Worm (Caenorhabditis elegans): Measurements from ENCODE around the gene ZK686.2.

Gene ZK686.2

ce11 chrIII:7795311-7795710, 29.5 kb upstream of the ZK686.2 start, which contains the start of gene cyk-7:
cyk-7 (minus strand) TSS chrIII:7795409.
- TF ChIP-seq ceh-13 (GFP tag; optimal IDR thresholded peaks at IDR 0.05) (no peak), hmg-4 (GFP tag; optimal IDR thresholded peaks at IDR 0.05) (no peak), ets-7 (tag; optimal IDR thresholded peaks at IDR 0.05) (no peak), ama-1 (optimal IDR thresholded peaks at IDR 0.05) (no peak), B0310.2 (tag; optimal IDR thresholded peaks at IDR 0.05) (no peak), flt-1 (GFP tag; IDR thresholded peaks at IDR 0.05) (no peak), hmbx-1 (tag; optimal IDR thresholded peaks at IDR 0.05) (no peak), sea-1 (GFP tag; conservative IDR thresholded peaks at IDR 0.05) (no peak), tbx-37 (GFP tag; conservative IDR thresholded peaks at IDR 0.05) (no peak), ceh-36 (tag; optimal IDR thresholded peaks at IDR 0.05) (no peak), tbx-11 (GFP tag; IDR thresholded peaks at IDR 0.05) (no peak), aly-1 (tag; optimal IDR thresholded peaks at IDR 0.05) (no peak), pes-1 (GFP tag; IDR thresholded peaks at IDR 0.05) (no peak), tra-4 (tag; optimal IDR thresholded peaks at IDR 0.05) (no peak), F13C5.2 (tag; optimal IDR thresholded peaks at IDR 0.05) (no peak), scrt-1 (GFP tag; IDR thresholded peaks at IDR 0.05) (no peak)

ce11 chrIII:7792970-7793369, 27.1 kb upstream of the ZK686.2 start:
- no peak for TF ChIP-seq hmg-4 (GFP tag; optimal IDR thresholded peaks at IDR 0.05)
- no peak for TF ChIP-seq flt-1 (GFP tag; IDR thresholded peaks at IDR 0.05)
- no peak for TF ChIP-seq tbx-11 (GFP tag; IDR thresholded peaks at IDR 0.05)
- TF ChIP-seq tra-4 (tag; optimal IDR thresholded peaks at IDR 0.05) = no peak
- TF ChIP-seq ama-1 (optimal IDR thresholded peaks at IDR 0.05) = no peak
- TF ChIP-seq F13C5.2 (tag; optimal IDR thresholded peaks at IDR 0.05) = no peak
- no peak for TF ChIP-seq ceh-13 (GFP tag; optimal IDR thresholded peaks at IDR 0.05)
- no peak for TF ChIP-seq B0310.2 (tag; optimal IDR thresholded peaks at IDR 0.05)
- TF ChIP-seq ets-7 (tag; optimal IDR thresholded peaks at IDR 0.05) = no peak
- no peak for TF ChIP-seq scrt-1 (GFP tag; IDR thresholded peaks at IDR 0.05)
- no peak for TF ChIP-seq tbx-37 (GFP tag; conservative IDR thresholded peaks at IDR 0.05)
- TF ChIP-seq ceh-36 (tag; optimal IDR thresholded peaks at IDR 0.05) = no peak

- TF ChIP-seq pes-1 (GFP tag; IDR thresholded peaks at IDR 0.05) (no peak), flt-1 (GFP tag; IDR thresholded peaks at IDR 0.05) (no peak), hmbx-1 (tag; optimal IDR thresholded peaks at IDR 0.05) (no peak), tbx-37 (GFP tag; conservative IDR thresholded peaks at IDR 0.05) (no peak), ets-7 (tag; optimal IDR thresholded peaks at IDR 0.05) (no peak)
Observed at ce11 chrIII:7792209-7792608, 26.4 kb upstream of the ZK686.2 start.

- TF ChIP-seq tbx-37 (GFP tag; conservative IDR thresholded peaks at IDR 0.05) = no peak
Observed at ce11 chrIII:7790522-7790921, 24.7 kb upstream of the ZK686.2 start.

- TF ChIP-seq B0310.2 (tag; optimal IDR thresholded peaks at IDR 0.05) (no peak), tbx-37 (GFP tag; conservative IDR thresholded peaks at IDR 0.05) (no peak), hnd-1 (tag; optimal IDR thresholded peaks at IDR 0.05) (no peak), ets-7 (tag; optimal IDR thresholded peaks at IDR 0.05) (no peak), aly-1 (tag; optimal IDR thresholded peaks at IDR 0.05) (no peak), ceh-36 (tag; optimal IDR thresholded peaks at IDR 0.05) (no peak), F13C5.2 (tag; optimal IDR thresholded peaks at IDR 0.05) (no peak)
Observed at ce11 chrIII:7788410-7788809, 22.6 kb upstream of the ZK686.2 start.

ce11 chrIII:7784201-7784600, 18.3 kb upstream of the ZK686.2 start:
- no peak for TF ChIP-seq hnd-1 (tag; optimal IDR thresholded peaks at IDR 0.05)
- TF ChIP-seq hmbx-1 (tag; optimal IDR thresholded peaks at IDR 0.05) = no peak
- no peak for TF ChIP-seq F13C5.2 (tag; optimal IDR thresholded peaks at IDR 0.05)
- TF ChIP-seq ama-1 (optimal IDR thresholded peaks at IDR 0.05) = no peak

- TF ChIP-seq tbx-11 (GFP tag; IDR thresholded peaks at IDR 0.05) (no peak), tbx-37 (GFP tag; conservative IDR thresholded peaks at IDR 0.05) (no peak), ceh-13 (GFP tag; optimal IDR thresholded peaks at IDR 0.05) (no peak), ets-7 (tag; optimal IDR thresholded peaks at IDR 0.05) (no peak), ama-1 (optimal IDR thresholded peaks at IDR 0.05) (no peak), hnd-1 (tag; optimal IDR thresholded peaks at IDR 0.05) (no peak), hmg-4 (GFP tag; optimal IDR thresholded peaks at IDR 0.05) (no peak), flt-1 (GFP tag; IDR thresholded peaks at IDR 0.05) (no peak), aly-1 (tag; optimal IDR thresholded peaks at IDR 0.05) (no peak), pes-1 (GFP tag; IDR thresholded peaks at IDR 0.05) (no peak), scrt-1 (GFP tag; IDR thresholded peaks at IDR 0.05) (no peak), sea-1 (GFP tag; conservative IDR thresholded peaks at IDR 0.05) (no peak), B0310.2 (tag; optimal IDR thresholded peaks at IDR 0.05) (no peak), hmbx-1 (tag; optimal IDR thresholded peaks at IDR 0.05) (no peak), ceh-36 (tag; optimal IDR thresholded peaks at IDR 0.05) (no peak), F13C5.2 (tag; optimal IDR thresholded peaks at IDR 0.05) (no peak), tra-4 (tag; optimal IDR thresholded peaks at IDR 0.05) (no peak)
Observed at ce11 chrIII:7783354-7783753, 17.5 kb upstream of the ZK686.2 start, which contains the start of gene mab-5. mab-5 (minus strand) TSS chrIII:7783454.

ce11 chrIII:7780566-7781238, 14.8 kb upstream of the ZK686.2 start:
- no peak for TF ChIP-seq ceh-36 (tag; optimal IDR thresholded peaks at IDR 0.05)
- no peak for TF ChIP-seq ama-1 (optimal IDR thresholded peaks at IDR 0.05)
- no peak for TF ChIP-seq B0310.2 (tag; optimal IDR thresholded peaks at IDR 0.05)
- no peak for TF ChIP-seq tbx-37 (GFP tag; conservative IDR thresholded peaks at IDR 0.05)

All from whole organism, early embryonic.